Fruit fly (Drosophila melanogaster): ENCODE data around the gene CG17193.

The CG17193 gene

DNA sequence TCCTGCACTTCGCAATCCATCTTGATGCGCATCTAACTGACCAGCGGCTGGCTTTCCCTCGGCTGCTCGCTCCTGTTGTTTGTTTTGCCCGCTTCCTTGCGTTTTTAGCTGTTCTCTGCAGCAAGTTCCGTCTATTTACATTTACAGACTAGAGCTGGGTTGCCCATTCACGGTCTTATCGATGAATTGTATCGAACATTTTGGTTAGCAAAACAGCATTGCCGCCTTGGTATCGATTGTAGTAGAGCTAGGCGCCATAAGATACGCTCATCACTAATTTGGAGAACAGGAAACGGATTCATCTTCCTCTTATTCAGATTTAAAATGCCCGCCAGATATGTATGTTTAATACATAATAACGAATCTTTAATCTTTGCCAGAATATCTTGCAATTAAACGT is 20.0 kb downstream of the CG17193 start, which contains the start of gene Regnase-1 (continued):
- peak; percentile 94 for TF ChIP-seq CG2875 (GFP tag; optimal IDR thresholded peaks at IDR 0.05)
- no peak for TF ChIP-seq abd-A (tag; optimal IDR thresholded peaks at IDR 0.05)
- peak; percentile 82 for TF ChIP-seq CG32767 (GFP tag; IDR thresholded peaks at IDR 0.05)
- peak; percentile 98 for TF ChIP-seq CG13287 (GFP tag; IDR thresholded peaks at IDR 0.05; ENCODE audit: partially characterized antibody)
- peak; percentile 76 for TF ChIP-seq dmrt11E (tag; optimal IDR thresholded peaks at IDR 0.05)
- peak; percentile 96 for TF ChIP-seq CG1603 (tag; optimal IDR thresholded peaks at IDR 0.05)
- peak; percentile 77 for TF ChIP-seq ac (GFP tag; optimal IDR thresholded peaks at IDR 0.05)
- peak; percentile 91 for TF ChIP-seq vnd (GFP tag; IDR thresholded peaks at IDR 0.05; ENCODE audit: partially characterized antibody)
- TF ChIP-seq az2 (GFP tag; optimal IDR thresholded peaks at IDR 0.05): peak; percentile 78
- no peak for TF ChIP-seq Hr39 (optimal IDR thresholded peaks at IDR 0.05)
- TF ChIP-seq Fer3 (tag; optimal IDR thresholded peaks at IDR 0.05): peak; percentile 96
- peak; percentile 95 for TF ChIP-seq phol (tag; optimal IDR thresholded peaks at IDR 0.05)
- peak; percentile 94 for TF ChIP-seq ATbp (GFP tag; optimal IDR thresholded peaks at IDR 0.05)
- peak; percentile 91 for TF ChIP-seq her (GFP tag; optimal IDR thresholded peaks at IDR 0.05)
- peak; percentile 16 for TF ChIP-seq Abd-B (GFP tag; optimal IDR thresholded peaks at IDR 0.05)
- TF ChIP-seq CG16779 (GFP tag; IDR thresholded peaks at IDR 0.05): peak; percentile 86
- 0 out of 3 replicates have a peak, but pooled peaks have one; percentile 32 for TF ChIP-seq CG2199 (GFP tag; IDR thresholded peaks at IDR 0.05)
- TF ChIP-seq rib (GFP tag; IDR thresholded peaks at IDR 0.05): peak; percentile 50; the same call in 1 of the 2 replicates
- TF ChIP-seq gt (GFP tag; IDR thresholded peaks at IDR 0.05): peak; percentile 44; the same call in 1 of the 2 replicates
- TF ChIP-seq CG12299 (tag; optimal IDR thresholded peaks at IDR 0.05): peak; percentile 92
- no peak for TF ChIP-seq Lim3 (GFP tag; IDR thresholded peaks at IDR 0.05)
- peak; percentile 98 for TF ChIP-seq YL-1 (GFP tag; optimal IDR thresholded peaks at IDR 0.05)
- TF ChIP-seq Atf3 (GFP tag; optimal IDR thresholded peaks at IDR 0.05): peak; percentile 83
- TF ChIP-seq Lhr (GFP tag; optimal IDR thresholded peaks at IDR 0.05): peak; percentile 88
- peak in 1 of 2 experiments; percentile 63 for TF ChIP-seq crp (GFP tag; optimal IDR thresholded peaks at IDR 0.05)
- TF ChIP-seq ind (GFP tag; optimal IDR thresholded peaks at IDR 0.05): peak; percentile 71
- peak; percentile 93 for TF ChIP-seq CG32532 (GFP tag; IDR thresholded peaks at IDR 0.05)
- TF ChIP-seq CoRest (tag; optimal IDR thresholded peaks at IDR 0.05): peak; percentile 93
- TF ChIP-seq CG10274 (GFP tag; optimal IDR thresholded peaks at IDR 0.05): peak; percentile 79
- TF ChIP-seq Taf1 (GFP tag; IDR thresholded peaks at IDR 0.05): peak; percentile 53; the same call in 1 of the 2 replicates
- peak; percentile 93 for TF ChIP-seq CG6254 (GFP tag; optimal IDR thresholded peaks at IDR 0.05)
- peak; percentile 92 for TF ChIP-seq CG33557 (GFP tag; optimal IDR thresholded peaks at IDR 0.05)
- TF ChIP-seq ftz-f1 (GFP tag; optimal IDR thresholded peaks at IDR 0.05): no peak
- peak; percentile 87 for TF ChIP-seq CG3065 (GFP tag; optimal IDR thresholded peaks at IDR 0.05)
- TF ChIP-seq sim (GFP tag; IDR thresholded peaks at IDR 0.05): peak; percentile 86
- peak; percentile 94 for TF ChIP-seq ash1 (GFP tag; optimal IDR thresholded peaks at IDR 0.05)
- peak; percentile 96 for TF ChIP-seq ato (GFP tag; IDR thresholded peaks at IDR 0.05; ENCODE audit: partially characterized antibody)
- peak; percentile 95 for TF ChIP-seq hbn (GFP tag; IDR thresholded peaks at IDR 0.05; ENCODE audit: partially characterized antibody)
- TF ChIP-seq fu2 (GFP tag; optimal IDR thresholded peaks at IDR 0.05): peak; percentile 88
- no peak for TF ChIP-seq aop (GFP tag; IDR thresholded peaks at IDR 0.05)
- peak; percentile 88 for TF ChIP-seq CG7839 (tag; optimal IDR thresholded peaks at IDR 0.05)
- TF ChIP-seq pho (GFP tag; optimal IDR thresholded peaks at IDR 0.05): peak; percentile 91
- TF ChIP-seq HLH4C (GFP tag; IDR thresholded peaks at IDR 0.05; ENCODE audit: partially characterized antibody): peak; percentile 93
- TF ChIP-seq CG4854 (GFP tag; optimal IDR thresholded peaks at IDR 0.05): peak; percentile 87
- TF ChIP-seq Nf-YC (tag; optimal IDR thresholded peaks at IDR 0.05): peak; percentile 78
- peak in 1 of 3 experiments; percentile 67 for TF ChIP-seq lola (GFP tag; optimal IDR thresholded peaks at IDR 0.05)
- peak; percentile 93 for TF ChIP-seq CG4707 (GFP tag; optimal IDR thresholded peaks at IDR 0.05)
- TF ChIP-seq C15 (GFP tag; IDR thresholded peaks at IDR 0.05): peak; percentile 75; the same call in 2 of the 3 replicates
- TF ChIP-seq gce (GFP tag; IDR thresholded peaks at IDR 0.05): peak; percentile 95

Data from whole organism, embryonic.